Worm (Caenorhabditis elegans): ENCODE results near the gene Y54G2A.50.

Gene Y54G2A.50

ce11 chrIV:2928409-2928808 is 10.6 kb downstream of the Y54G2A.50 start, which contains the start of gene manf-1 (continued):
- TF ChIP-seq dve-1 (tag; optimal IDR thresholded peaks at IDR 0.05; ENCODE audit: insufficient read depth), result peak; percentile 77
- TF ChIP-seq hlh-11 (tag; optimal IDR thresholded peaks at IDR 0.05), result peak; percentile 58
- TF ChIP-seq hmg-1.1 (GFP tag; IDR thresholded peaks at IDR 0.05), result peak; percentile 65
- no peak for TF ChIP-seq zip-2 (tag; optimal IDR thresholded peaks at IDR 0.05)
- peak; percentile 10 for TF ChIP-seq nhr-6 (tag; optimal IDR thresholded peaks at IDR 0.05)
- no peak for TF ChIP-seq ZK546.5 (tag; optimal IDR thresholded peaks at IDR 0.05)
- TF ChIP-seq rbr-2 (tag; optimal IDR thresholded peaks at IDR 0.05), result peak; percentile 54
- no peak for TF ChIP-seq daf-16 (GFP tag; optimal IDR thresholded peaks at IDR 0.05)
- TF ChIP-seq daf-16 (tag; optimal IDR thresholded peaks at IDR 0.05), result peak; percentile 57
- TF ChIP-seq T26A8.4 (GFP tag; IDR thresholded peaks at IDR 0.05), result 0 out of 2 replicates have a peak, but pooled peaks have one; percentile 18
- no peak for TF ChIP-seq fos-1 (tag; optimal IDR thresholded peaks at IDR 0.05)
- peak; percentile 20 for TF ChIP-seq nhr-11 (tag; optimal IDR thresholded peaks at IDR 0.05)
- TF ChIP-seq nhr-102 (tag; optimal IDR thresholded peaks at IDR 0.05), result peak; percentile 13

ce11 chrIV:2931228-2931627 is 13.4 kb downstream of the Y54G2A.50 start, which contains the start of gene samt-1:
Gene samt-1, plus strand, starts transcription at chrIV:2931403.
- TF ChIP-seq hlh-11 (tag; optimal IDR thresholded peaks at IDR 0.05), result peak; percentile 7
- TF ChIP-seq aha-1 (tag), result peak; percentile 74
- no peak for TF ChIP-seq pha-4 (GFP tag; IDR thresholded peaks at IDR 0.05)
- no peak for TF ChIP-seq pha-4 (tag; optimal IDR thresholded peaks at IDR 0.05)
- TF ChIP-seq dve-1 (tag; optimal IDR thresholded peaks at IDR 0.05; ENCODE audit: insufficient read depth), result peak; percentile 11
- no peak for TF ChIP-seq mxl-3 (GFP tag; optimal IDR thresholded peaks at IDR 0.05)
- TF ChIP-seq snpc-1.2 (GFP tag; IDR thresholded peaks at IDR 0.05), result no peak
- TF ChIP-seq Y5F2A.4 (GFP tag; optimal IDR thresholded peaks at IDR 0.05), result no peak
- TF ChIP-seq ZK337.2 (GFP tag; IDR thresholded peaks at IDR 0.05), result no peak
- no peak for TF ChIP-seq zfp-2 (tag; optimal IDR thresholded peaks at IDR 0.05)
- TF ChIP-seq tra-1 (GFP tag; IDR thresholded peaks at IDR 0.05), result no peak
- peak; percentile 20; the same call in 1 of the 2 replicates for TF ChIP-seq dmd-6 (GFP tag; IDR thresholded peaks at IDR 0.05)
- TF ChIP-seq nhr-28 (tag; optimal IDR thresholded peaks at IDR 0.05), result peak; percentile 28
- no peak for TF ChIP-seq daf-16 (GFP tag; optimal IDR thresholded peaks at IDR 0.05)
- TF ChIP-seq daf-16 (tag; optimal IDR thresholded peaks at IDR 0.05), result peak; percentile 50
- TF ChIP-seq fos-1 (tag; optimal IDR thresholded peaks at IDR 0.05), result no peak
- TF ChIP-seq pqm-1 (tag; optimal IDR thresholded peaks at IDR 0.05), result peak; percentile 1
- no peak for TF ChIP-seq daf-19 (GFP tag; conservative IDR thresholded peaks at IDR 0.05)
- TF ChIP-seq ceh-82 (tag; optimal IDR thresholded peaks at IDR 0.05), result no peak

ce11 chrIV:2935194-2935593 is 17.4 kb downstream of the Y54G2A.50 start:
- TF ChIP-seq madf-9 (GFP tag; conservative IDR thresholded peaks at IDR 0.05) (no peak), daf-12 (tag; optimal IDR thresholded peaks at IDR 0.05) (no peak), unc-130 (GFP tag; optimal IDR thresholded peaks at IDR 0.05) (no peak), nhr-10 (tag; optimal IDR thresholded peaks at IDR 0.05) (no peak), lin-39 (tag; optimal IDR thresholded peaks at IDR 0.05) (no peak), dmd-9 (GFP tag; IDR thresholded peaks at IDR 0.05) (no peak), nhr-77 (tag; optimal IDR thresholded peaks at IDR 0.05) (no peak), snpc-4 (tag; optimal IDR thresholded peaks at IDR 0.05) (no peak), lin-13 (GFP tag; optimal IDR thresholded peaks at IDR 0.05) (no peak)

ce11 chrIV:2959798-2960197 is 42.0 kb downstream of the Y54G2A.50 start, which contains the start of gene ser-6:
Gene ser-6, plus strand, starts transcription at chrIV:2960098.
- TF ChIP-seq aha-1 (tag), result peak; percentile 63
- TF ChIP-seq nhr-25 (tag; optimal IDR thresholded peaks at IDR 0.05; ENCODE audit: borderline replicate concordance, insufficient read depth), result no peak

Measured in whole organism, L4 larva.